Worm (Caenorhabditis elegans) whole organism, midembryonic: Measurements from ENCODE around the gene dmd-8.

Source experiments
- cog-1 ChIP-seq: sonication (generic microtip); optimal IDR thresholded peaks from 2 replicates; lab custom pipeline; 2016; ENCODE audit warnings: missing genetic modification characterization, missing compliant biosample characterization
- flt-1 ChIP-seq: fragments of 200-800 bp; sonication (Bioruptor generic); IDR thresholded peaks from 2 replicates; pipeline ENCODE4 v1.3.6; 2022; ENCODE audit warnings: missing genetic modification characterization, missing compliant biosample characterization
- ref-1 ChIP-seq: fragments of 200-800 bp; sonication (Bioruptor generic); conservative IDR thresholded peaks from 2 replicates; pipeline ENCODE4 v1.3.6; 2022; ENCODE audit warnings: missing genetic modification reagents, missing genetic modification characterization, missing compliant biosample characterization

DNA sequence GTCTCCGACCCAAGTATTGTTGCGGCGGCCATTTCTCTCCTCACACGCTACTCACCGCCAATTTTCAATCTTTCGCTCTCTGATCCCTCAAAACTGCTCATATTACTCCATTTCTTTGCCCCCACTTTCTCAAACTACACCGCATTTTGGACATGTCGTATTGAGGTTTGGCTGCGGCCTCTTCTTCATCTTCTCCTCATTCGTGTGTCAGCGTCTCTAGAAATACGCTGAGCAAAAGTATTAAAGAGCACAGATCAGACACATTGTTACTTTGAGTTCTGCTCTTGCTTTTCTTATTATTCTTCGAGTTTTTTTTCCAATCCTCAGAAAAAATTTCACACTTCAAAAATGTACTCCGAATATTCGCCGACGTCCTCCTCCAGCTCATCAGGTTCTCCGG lies 16.2 kb downstream of the dmd-8 start:
- no peak for TF ChIP-seq cog-1 (tag; lab: Kevin White, UChicago)
- no peak for TF ChIP-seq ref-1 (GFP tag; lab: Robert Waterston, UW)
- TF ChIP-seq flt-1 (GFP tag; lab: Robert Waterston, UW), result no peak
